Worm (Caenorhabditis elegans) whole organism, late embryonic: Measurements from ENCODE around the gene clec-256.
A peak's percentile ranks its signal among the peaks of the same experiment; 100 is the strongest.

Source experiments
- C08G9.2 ChIP-seq: sonication (generic microtip); optimal IDR thresholded peaks from 2 replicates; lab custom pipeline; 2016; ENCODE audit warnings: mild to moderate bottlenecking, missing genetic modification characterization, moderate library complexity, missing compliant biosample characterization
- F13H6.1 ChIP-seq: sonication (generic microtip); optimal IDR thresholded peaks from 2 replicates; lab custom pipeline; 2016; ENCODE audit warnings: missing genetic modification characterization, missing compliant biosample characterization
- K02D7.2 ChIP-seq: sonication (generic microtip); optimal IDR thresholded peaks from 2 replicates; lab custom pipeline; 2017; ENCODE audit warnings: mild to moderate bottlenecking, missing genetic modification characterization, missing compliant biosample characterization
- Y22D7AL.16 ChIP-seq: sonication (generic microtip); optimal IDR thresholded peaks from 2 replicates; lab custom pipeline; 2016; ENCODE audit warnings: missing genetic modification characterization, missing compliant biosample characterization
- ceh-2 ChIP-seq: sonication (generic microtip); optimal IDR thresholded peaks from 2 replicates; lab custom pipeline; 2016; ENCODE audit warnings: missing genotype, missing genetic modification characterization, missing compliant biosample characterization
- ceh-31 ChIP-seq: sonication (generic microtip); optimal IDR thresholded peaks from 2 replicates; lab custom pipeline; 2016; ENCODE audit warnings: missing genetic modification characterization, missing compliant biosample characterization
- ceh-34 ChIP-seq: sonication (generic microtip); optimal IDR thresholded peaks from 2 replicates; lab custom pipeline; 2016; ENCODE audit warnings: mild to moderate bottlenecking, missing genetic modification characterization, missing compliant biosample characterization
- che-1 ChIP-seq: sonication (generic microtip); optimal IDR thresholded peaks from 2 replicates; lab custom pipeline; 2016; ENCODE audit warnings: mild to moderate bottlenecking, missing genetic modification characterization, missing compliant biosample characterization
- dmd-4 ChIP-seq: sonication (generic microtip); optimal IDR thresholded peaks from 2 replicates; lab custom pipeline; 2016; ENCODE audit warnings: borderline replicate concordance, missing genetic modification characterization, missing compliant biosample characterization
- dve-1 ChIP-seq: sonication (generic microtip); optimal IDR thresholded peaks from 2 replicates; lab custom pipeline; 2017; ENCODE audit warnings: antibody characterized with exemption, mild to moderate bottlenecking, missing genetic modification characterization, missing compliant biosample characterization
- elt-2 ChIP-seq: sonication (generic microtip); optimal IDR thresholded peaks from 2 replicates; lab custom pipeline; 2016; ENCODE audit warnings: missing genetic modification reagents, missing genetic modification characterization, missing compliant biosample characterization
- eyg-1 ChIP-seq: sonication (generic microtip); optimal IDR thresholded peaks from 2 replicates; lab custom pipeline; 2016; ENCODE audit warnings: missing genotype, missing genetic modification characterization, missing compliant biosample characterization
- fax-1 ChIP-seq: sonication (generic microtip); optimal IDR thresholded peaks from 2 replicates; lab custom pipeline; 2016; ENCODE audit warnings: missing genotype, missing genetic modification characterization, missing compliant biosample characterization
- hlh-13 ChIP-seq: fragments of 200-800 bp; sonication (Bioruptor generic); optimal IDR thresholded peaks from 2 replicates; lab custom pipeline; 2018; ENCODE audit warnings: mild to moderate bottlenecking, missing genetic modification characterization, missing compliant biosample characterization
- hlh-15 ChIP-seq: sonication (generic microtip); optimal IDR thresholded peaks from 2 replicates; lab custom pipeline; 2016; ENCODE audit warnings: missing genetic modification characterization, missing compliant biosample characterization
- mec-3 ChIP-seq: sonication (generic microtip); optimal IDR thresholded peaks from 2 replicates; lab custom pipeline; 2016; ENCODE audit warnings: borderline replicate concordance, missing genetic modification characterization, missing compliant biosample characterization
- nfya-1 ChIP-seq: sonication (generic microtip); optimal IDR thresholded peaks from 2 replicates; lab custom pipeline; 2017; ENCODE audit warnings: missing genetic modification characterization, mild to moderate bottlenecking, missing compliant biosample characterization, antibody characterized with exemption, moderate library complexity
- nhr-11 ChIP-seq: fragments of 150-350 bp; optimal IDR thresholded peaks from 2 replicates; lab custom pipeline; 2014; ENCODE audit warnings: missing biosample characterization, missing genetic modification characterization
- pag-3 ChIP-seq: sonication (generic microtip); optimal IDR thresholded peaks from 2 replicates; lab custom pipeline; 2016; ENCODE audit warnings: missing compliant biosample characterization, missing genetic modification characterization, borderline replicate concordance
- pax-1 ChIP-seq: fragments of 150-350 bp; optimal IDR thresholded peaks from 2 replicates; lab custom pipeline; 2014; ENCODE audit warnings: missing biosample characterization, missing genetic modification characterization
- rnt-1 ChIP-seq: sonication (generic microtip); optimal IDR thresholded peaks from 2 replicates; lab custom pipeline; 2016; ENCODE audit warnings: missing genetic modification characterization, missing compliant biosample characterization
- sdc-2 ChIP-seq: sonication (generic microtip); optimal IDR thresholded peaks from 2 replicates; lab custom pipeline; 2016; ENCODE audit warnings: missing genotype, missing genetic modification characterization, missing compliant biosample characterization
- tbx-2 ChIP-seq: sonication (generic microtip); optimal IDR thresholded peaks from 2 replicates; lab custom pipeline; 2016; ENCODE audit warnings: missing genetic modification characterization, missing compliant biosample characterization
- tbx-7 ChIP-seq: sonication (generic microtip); optimal IDR thresholded peaks from 2 replicates; lab custom pipeline; 2016; ENCODE audit warnings: missing genotype, missing genetic modification characterization, missing compliant biosample characterization
- ttx-3 ChIP-seq: sonication (generic microtip); optimal IDR thresholded peaks from 2 replicates; lab custom pipeline; 2016; ENCODE audit warnings: missing genetic modification reagents, missing genetic modification characterization, missing compliant biosample characterization
- unc-42 ChIP-seq: sonication (generic microtip); optimal IDR thresholded peaks from 2 replicates; lab custom pipeline; 2016; ENCODE audit warnings: missing genotype, missing genetic modification characterization, missing compliant biosample characterization
- zip-5 ChIP-seq: sonication (generic microtip); optimal IDR thresholded peaks from 2 replicates; lab custom pipeline; 2016; ENCODE audit warnings: missing genetic modification characterization, missing compliant biosample characterization

The clec-256 gene

ce11 chrV:18731579-18732041 lies 39.9 kb upstream of the clec-256 start, which contains the start of the genes asp-18 and scl-19:
Gene asp-18, minus strand, starts transcription at chrV:18731679.
Gene scl-19, plus strand, starts transcription at chrV:18731991.
- no peak for TF ChIP-seq tbx-7 (tag; lab: Kevin White, UChicago)
- TF ChIP-seq, all 69 proteins: peak for 0

- no peak for TF ChIP-seq dmd-4 (tag; lab: Kevin White, UChicago)
- TF ChIP-seq hlh-15, result no peak
- TF ChIP-seq nfya-1 (tag; lab: Kevin White, UChicago), result no peak
- peak; percentile 20 for TF ChIP-seq mec-3 (tag; lab: Kevin White, UChicago)
- peak; percentile 95 for TF ChIP-seq dve-1
- TF ChIP-seq ceh-2, result no peak
- TF ChIP-seq K02D7.2 (tag; lab: Kevin White, UChicago), result no peak
- TF ChIP-seq fax-1, result no peak
- TF ChIP-seq che-1 (tag; lab: Kevin White, UChicago), result no peak
- no peak for TF ChIP-seq F13H6.1 (tag; lab: Kevin White, UChicago)
- no peak for TF ChIP-seq C08G9.2 (tag; lab: Kevin White, UChicago)
- no peak for TF ChIP-seq unc-42 (tag; lab: Kevin White, UChicago)
- TF ChIP-seq nhr-11 (tag; lab: Kevin White, UChicago), result no peak
- TF ChIP-seq pag-3 (tag; lab: Kevin White, UChicago), result peak; percentile 12
- TF ChIP-seq zip-5 (tag; lab: Kevin White, UChicago), result no peak
- TF ChIP-seq, all 69 proteins: peak for 3
These were observed 37.5 kb upstream of the clec-256 start for ce11 chrV:18733942-18734341.

- TF ChIP-seq elt-2 (tag; lab: Kevin White, UChicago) (peak; percentile 80), hlh-15 (no peak)
These were observed 37.1 kb upstream of the clec-256 start, which contains the start of gene scl-20 for ce11 chrV:18734381-18734780. Gene scl-20, minus strand, starts transcription at chrV:18734481.

- TF ChIP-seq hlh-13 (GFP tag; lab: Kevin White, UChicago) (no peak), pax-1 (tag; lab: Kevin White, UChicago) (no peak), fax-1 (no peak), F13H6.1 (tag; lab: Kevin White, UChicago) (no peak), ceh-34 (tag; lab: Kevin White, UChicago) (no peak), eyg-1 (tag; lab: Kevin White, UChicago) (no peak), sdc-2 (no peak), ceh-31 (tag; lab: Kevin White, UChicago) (no peak), pag-3 (tag; lab: Kevin White, UChicago) (no peak), tbx-2 (tag; lab: Kevin White, UChicago) (no peak), dmd-4 (tag; lab: Kevin White, UChicago) (no peak), elt-2 (tag; lab: Kevin White, UChicago) (no peak)
These were observed 33.8 kb upstream of the clec-256 start for ce11 chrV:18737646-18738045.

- no peak for TF ChIP-seq Y22D7AL.16 (tag; lab: Kevin White, UChicago)
- TF ChIP-seq ttx-3 (tag; lab: Kevin White, UChicago), result no peak
- TF ChIP-seq tbx-2 (tag; lab: Kevin White, UChicago), result no peak
These were observed 29.4 kb upstream of the clec-256 start, which contains the start of gene clec-250 for ce11 chrV:18742108-18742507. Gene clec-250, minus strand, starts transcription at chrV:18742208.

ce11 chrV:18746937-18747660 lies 24.4 kb upstream of the clec-256 start, which contains the start of gene clec-251:
Gene clec-251, minus strand, starts transcription at chrV:18746987.
- TF ChIP-seq rnt-1 (tag; lab: Kevin White, UChicago) (no peak), zip-5 (tag; lab: Kevin White, UChicago) (no peak), C08G9.2 (tag; lab: Kevin White, UChicago) (no peak), ceh-31 (tag; lab: Kevin White, UChicago) (no peak)
